Worm (Caenorhabditis elegans) whole organism, early embryonic: ENCODE data around the gene ZK721.4.

Experiments used
- B0310.2 ChIP-seq: sonication (generic microtip); optimal IDR thresholded peaks from 2 replicates; lab custom pipeline; 2016; ENCODE audit warnings: mild to moderate bottlenecking, missing genetic modification characterization, missing compliant biosample characterization
- F13C5.2 ChIP-seq: sonication (generic microtip); optimal IDR thresholded peaks from 2 replicates; lab custom pipeline; 2017; ENCODE audit warnings: mild to moderate bottlenecking, missing genetic modification characterization, inconsistent platforms, missing compliant biosample characterization
- aly-1 ChIP-seq: sonication (generic microtip); optimal IDR thresholded peaks from 2 replicates; lab custom pipeline; 2016; ENCODE audit warnings: missing genetic modification characterization, missing compliant biosample characterization
- ama-1 ChIP-seq: fragments of 150-350 bp; optimal IDR thresholded peaks from 2 replicates; lab custom pipeline; 2014
- ceh-13 ChIP-seq: fragments of 200-800 bp; sonication (Bioruptor generic); optimal IDR thresholded peaks from 2 replicates; lab custom pipeline; 2018; ENCODE audit warnings: mild to moderate bottlenecking, missing genetic modification characterization, missing compliant biosample characterization
- ceh-36 ChIP-seq: sonication (generic microtip); optimal IDR thresholded peaks from 2 replicates; lab custom pipeline; 2016; ENCODE audit warnings: missing genetic modification characterization, inconsistent platforms, missing compliant biosample characterization
- ets-7 ChIP-seq: sonication (generic microtip); optimal IDR thresholded peaks from 2 replicates; lab custom pipeline; 2016; ENCODE audit warnings: missing genotype, missing genetic modification characterization, missing compliant biosample characterization
- flt-1 ChIP-seq: fragments of 200-800 bp; sonication (Bioruptor generic); IDR thresholded peaks from 2 replicates; pipeline ENCODE4 v1.3.6; 2022; ENCODE audit warnings: missing genetic modification characterization, missing compliant biosample characterization
- hmbx-1 ChIP-seq: sonication (generic microtip); optimal IDR thresholded peaks from 2 replicates; lab custom pipeline; 2016; ENCODE audit warnings: mild to moderate bottlenecking, missing genetic modification characterization, missing compliant biosample characterization
- hmg-4 ChIP-seq: fragments of 200-800 bp; sonication (Bioruptor generic); optimal IDR thresholded peaks from 2 replicates; lab custom pipeline; 2018; ENCODE audit warnings: mild to moderate bottlenecking, missing genetic modification characterization, missing compliant biosample characterization
- hnd-1 ChIP-seq: sonication (generic microtip); optimal IDR thresholded peaks from 2 replicates; lab custom pipeline; 2016; ENCODE audit warnings: missing genetic modification characterization, missing compliant biosample characterization
- pes-1 ChIP-seq: fragments of 200-800 bp; sonication (Bioruptor generic); IDR thresholded peaks from 2 replicates; pipeline ENCODE4 v1.3.6; 2022; ENCODE audit warnings: missing genetic modification reagents, missing genetic modification characterization, missing compliant biosample characterization
- scrt-1 ChIP-seq: fragments of 200-800 bp; sonication (Bioruptor generic); IDR thresholded peaks from 2 replicates; pipeline ENCODE4 v1.3.6; 2022; ENCODE audit warnings: missing genetic modification characterization, missing compliant biosample characterization
- sea-1 ChIP-seq: fragments of 200-800 bp; sonication (Bioruptor generic); conservative IDR thresholded peaks from 2 replicates; pipeline ENCODE4 v1.3.6; 2022; ENCODE audit warnings: missing genetic modification characterization, missing compliant biosample characterization
- tbx-11 ChIP-seq: fragments of 200-800 bp; sonication (Bioruptor generic); IDR thresholded peaks from 2 replicates; pipeline ENCODE4 v1.3.6; 2022; ENCODE audit warnings: missing genetic modification characterization, missing compliant biosample characterization
- tbx-37 ChIP-seq: fragments of 200-800 bp; sonication (Bioruptor generic); conservative IDR thresholded peaks from 2 replicates; pipeline ENCODE4 v1.3.6; 2022; ENCODE audit warnings: missing genetic modification reagents, missing genetic modification characterization, missing compliant biosample characterization
- tra-4 ChIP-seq: sonication (generic microtip); optimal IDR thresholded peaks from 2 replicates; lab custom pipeline; 2017; ENCODE audit warnings: missing genetic modification characterization, missing compliant biosample characterization

The ZK721.4 gene

DNA sequence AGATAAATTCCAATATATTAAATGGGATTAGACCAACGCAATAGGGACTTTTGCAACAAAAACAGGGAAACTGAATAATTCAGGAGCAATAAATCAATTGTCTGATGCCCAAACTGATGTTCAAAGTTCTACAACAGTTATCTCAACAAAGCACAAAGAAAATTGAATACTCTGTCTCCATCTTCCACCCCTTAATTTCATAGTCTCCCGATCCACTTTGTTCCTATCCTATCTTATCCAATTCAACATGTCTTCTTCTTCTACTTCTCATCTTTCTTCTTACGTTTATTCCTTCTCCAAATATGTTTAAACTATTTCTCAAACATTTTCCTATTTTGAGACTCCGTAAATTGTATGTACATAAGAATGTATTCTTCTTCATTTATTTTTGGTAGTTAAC, 8.3 kb upstream of the ZK721.4 start:
- TF ChIP-seq B0310.2 (tag; lab: Kevin White, UChicago) (no peak), pes-1 (no peak), sea-1 (GFP tag; lab: Robert Waterston, UW) (no peak), tbx-37 (no peak), ceh-13 (GFP tag; lab: Kevin White, UChicago) (no peak), F13C5.2 (tag; lab: Kevin White, UChicago) (no peak), tra-4 (tag; lab: Kevin White, UChicago) (no peak), aly-1 (tag; lab: Kevin White, UChicago) (no peak), tbx-11 (GFP tag; lab: Robert Waterston, UW) (no peak), ets-7 (tag; lab: Kevin White, UChicago) (no peak), ceh-36 (tag; lab: Kevin White, UChicago) (no peak), hmbx-1 (tag; lab: Kevin White, UChicago) (no peak), ama-1 (lab: Kevin White, UChicago) (no peak), scrt-1 (no peak)

DNA sequence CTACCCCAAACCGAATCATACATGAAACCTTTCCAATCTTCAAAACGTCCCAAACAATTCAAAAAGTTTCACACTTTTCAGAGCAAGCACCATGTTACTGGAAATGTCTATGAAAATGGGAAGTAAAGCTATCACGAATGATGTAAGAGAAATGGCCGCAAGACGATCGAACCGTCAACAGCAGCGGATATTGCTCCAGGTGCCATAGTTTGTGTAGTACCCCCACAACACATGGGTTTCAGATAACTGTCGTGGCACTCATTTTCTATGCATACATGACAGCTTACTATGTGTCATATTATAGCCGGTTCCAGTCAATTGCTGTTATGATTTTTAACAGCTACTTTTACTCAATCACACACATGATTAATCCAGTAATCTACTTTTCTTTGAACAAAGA, 5.6 kb downstream of the ZK721.4 start, which contains the start of gene ZK721.3:
TSS of gene ZK721.3 (plus strand) at position 301 of the 400 bp plus-strand sequence.
- TF ChIP-seq hmbx-1 (tag; lab: Kevin White, UChicago) (no peak), B0310.2 (tag; lab: Kevin White, UChicago) (no peak), hmg-4 (no peak), tra-4 (tag; lab: Kevin White, UChicago) (no peak), aly-1 (tag; lab: Kevin White, UChicago) (no peak), ama-1 (lab: Kevin White, UChicago) (no peak), ceh-36 (tag; lab: Kevin White, UChicago) (no peak), tbx-37 (no peak), ceh-13 (GFP tag; lab: Kevin White, UChicago) (no peak), ets-7 (tag; lab: Kevin White, UChicago) (no peak), sea-1 (GFP tag; lab: Robert Waterston, UW) (no peak), pes-1 (no peak)

DNA sequence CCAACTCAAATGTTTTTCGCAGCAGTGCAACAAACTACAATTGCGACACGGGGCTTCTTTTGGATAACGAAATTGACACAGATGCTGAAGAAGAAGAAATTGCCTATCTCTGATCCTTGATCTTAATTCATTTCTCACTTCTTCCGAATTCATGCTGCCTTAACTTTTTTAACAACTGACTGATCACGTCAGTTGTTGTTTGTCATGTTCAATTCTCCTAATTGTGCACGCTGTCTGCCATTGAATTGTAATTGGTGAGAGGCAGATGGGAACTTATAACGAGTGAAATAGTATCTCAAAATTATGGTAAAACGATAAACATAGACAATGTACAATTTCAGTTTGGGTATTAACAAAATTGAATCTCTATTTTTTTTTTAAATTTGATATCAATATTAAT, 8.0 kb downstream of the ZK721.4 start:
- TF ChIP-seq B0310.2 (tag; lab: Kevin White, UChicago) (no peak), scrt-1 (no peak), flt-1 (GFP tag; lab: Robert Waterston, UW) (no peak), pes-1 (no peak)

DNA sequence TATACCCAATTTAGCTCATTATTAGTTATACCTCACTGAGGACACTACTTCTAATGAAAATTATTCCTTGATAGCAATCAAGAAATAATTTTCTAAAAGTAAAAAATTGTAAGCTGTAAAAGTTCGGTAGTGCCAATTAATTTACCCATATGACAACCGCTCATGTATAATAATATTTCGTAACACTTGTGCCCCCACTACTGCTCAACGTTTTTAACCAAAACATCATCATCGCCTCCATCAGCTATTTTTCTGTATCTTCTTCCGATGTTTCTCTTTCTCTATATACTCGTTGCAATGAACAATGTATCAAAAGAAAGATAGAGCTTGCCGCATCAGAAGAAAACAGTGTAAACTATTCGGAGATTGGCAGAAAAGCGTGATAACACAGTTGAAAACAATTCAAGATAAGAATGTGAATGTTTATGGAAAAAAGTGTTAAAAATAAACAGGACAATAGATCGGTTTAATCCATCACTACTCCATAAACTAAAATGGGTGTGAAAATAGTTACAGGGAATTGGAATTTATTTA, 9.1 kb downstream of the ZK721.4 start:
- TF ChIP-seq sea-1 (GFP tag; lab: Robert Waterston, UW) (no peak), B0310.2 (tag; lab: Kevin White, UChicago) (no peak), tbx-11 (GFP tag; lab: Robert Waterston, UW) (no peak), hmg-4 (no peak), flt-1 (GFP tag; lab: Robert Waterston, UW) (no peak), hmbx-1 (tag; lab: Kevin White, UChicago) (no peak), hnd-1 (tag; lab: Kevin White, UChicago) (no peak), tra-4 (tag; lab: Kevin White, UChicago) (no peak), scrt-1 (no peak), ceh-36 (tag; lab: Kevin White, UChicago) (no peak), pes-1 (no peak), ceh-13 (GFP tag; lab: Kevin White, UChicago) (no peak), ama-1 (lab: Kevin White, UChicago) (no peak), F13C5.2 (tag; lab: Kevin White, UChicago) (no peak), ets-7 (tag; lab: Kevin White, UChicago) (no peak), tbx-37 (no peak), aly-1 (tag; lab: Kevin White, UChicago) (no peak)

DNA sequence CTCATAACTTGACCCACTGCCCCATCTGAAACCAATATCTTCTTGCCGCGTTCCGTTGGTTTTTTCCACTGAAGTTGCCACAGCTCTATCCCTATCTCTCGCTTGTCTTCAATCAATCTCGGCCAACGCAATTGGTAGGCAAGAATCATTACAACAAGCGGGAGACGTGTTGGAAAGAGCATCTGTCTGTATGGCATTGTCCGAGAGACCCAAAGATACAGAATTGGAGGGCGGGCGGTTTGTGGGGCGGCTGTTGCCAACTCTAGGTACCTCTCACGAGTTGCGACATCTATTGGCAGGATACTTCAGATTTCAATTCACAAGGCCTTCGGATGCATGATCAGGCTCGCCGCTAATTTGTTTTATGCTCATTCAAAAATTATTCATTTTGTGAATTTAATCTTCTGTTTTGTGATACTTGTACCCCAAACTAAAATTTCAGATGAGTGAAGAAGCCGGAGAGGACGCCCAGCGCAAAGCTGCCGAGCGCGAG, 10.4 kb downstream of the ZK721.4 start, which contains the start of gene unc-27:
TSS of gene unc-27 (plus strand) at position 443 of the 493 bp plus-strand sequence.
- TF ChIP-seq hmbx-1 (tag; lab: Kevin White, UChicago), result no peak
- no peak for TF ChIP-seq ets-7 (tag; lab: Kevin White, UChicago)
- no peak for TF ChIP-seq hmg-4
- TF ChIP-seq hnd-1 (tag; lab: Kevin White, UChicago), result no peak
- TF ChIP-seq tbx-11 (GFP tag; lab: Robert Waterston, UW), result no peak
- no peak for TF ChIP-seq tbx-37
- TF ChIP-seq tra-4 (tag; lab: Kevin White, UChicago), result no peak
- no peak for TF ChIP-seq F13C5.2 (tag; lab: Kevin White, UChicago)
- TF ChIP-seq aly-1 (tag; lab: Kevin White, UChicago), result no peak
- TF ChIP-seq pes-1, result no peak
- no peak for TF ChIP-seq B0310.2 (tag; lab: Kevin White, UChicago)
- TF ChIP-seq flt-1 (GFP tag; lab: Robert Waterston, UW), result no peak
- no peak for TF ChIP-seq ama-1 (lab: Kevin White, UChicago)
- TF ChIP-seq scrt-1, result no peak
- no peak for TF ChIP-seq ceh-13 (GFP tag; lab: Kevin White, UChicago)
- no peak for TF ChIP-seq ceh-36 (tag; lab: Kevin White, UChicago)
- no peak for TF ChIP-seq sea-1 (GFP tag; lab: Robert Waterston, UW)

DNA sequence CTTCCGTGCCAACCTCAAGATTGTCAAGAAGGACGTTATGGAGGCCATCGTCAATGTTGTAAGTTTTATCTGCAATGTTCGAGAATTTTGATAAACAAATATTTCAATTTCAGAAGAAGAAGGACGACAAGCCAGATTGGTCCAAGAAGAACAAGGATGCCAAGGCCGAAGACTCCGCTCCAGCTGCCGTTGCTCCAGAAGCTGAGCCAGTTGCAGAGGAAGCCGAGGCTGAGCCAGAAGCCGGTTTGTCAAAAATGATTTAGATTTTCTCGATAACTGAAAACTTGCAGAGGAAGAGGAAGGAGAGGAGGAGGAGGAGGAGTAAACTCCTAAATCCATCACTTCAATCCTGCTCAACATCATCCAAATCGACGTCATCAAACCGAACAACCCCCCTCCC, 11.4 kb downstream of the ZK721.4 start:
- TF ChIP-seq ceh-13 (GFP tag; lab: Kevin White, UChicago) (no peak), tbx-11 (GFP tag; lab: Robert Waterston, UW) (no peak), aly-1 (tag; lab: Kevin White, UChicago) (no peak), hmg-4 (no peak), ceh-36 (tag; lab: Kevin White, UChicago) (no peak), ama-1 (lab: Kevin White, UChicago) (no peak), scrt-1 (no peak), F13C5.2 (tag; lab: Kevin White, UChicago) (no peak), tra-4 (tag; lab: Kevin White, UChicago) (no peak), sea-1 (GFP tag; lab: Robert Waterston, UW) (no peak), tbx-37 (no peak)

DNA sequence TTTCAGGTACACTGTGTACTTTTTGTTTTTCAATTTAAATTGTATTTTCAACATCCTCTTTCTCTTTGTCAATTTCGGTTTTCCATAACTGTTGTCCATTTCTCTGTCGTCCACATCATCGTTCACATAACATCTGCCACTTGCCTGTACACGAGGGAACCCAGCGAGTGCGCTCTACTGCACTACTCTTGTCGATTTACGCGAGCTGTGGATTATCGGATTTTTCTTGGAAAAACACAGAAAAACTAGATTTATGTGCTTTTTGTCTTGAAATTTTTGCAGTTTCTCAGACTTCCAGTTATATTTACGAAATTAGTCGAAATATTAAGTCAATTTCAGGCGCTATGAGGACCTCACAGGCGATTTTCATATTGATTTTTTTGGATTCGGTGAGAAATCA, 13.2 kb downstream of the ZK721.4 start, which contains the start of gene chup-1:
TSS of gene chup-1 (plus strand) at position 340 of the 400 bp plus-strand sequence.
- TF ChIP-seq B0310.2 (tag; lab: Kevin White, UChicago) (no peak), ets-7 (tag; lab: Kevin White, UChicago) (no peak), pes-1 (no peak), aly-1 (tag; lab: Kevin White, UChicago) (no peak), ceh-13 (GFP tag; lab: Kevin White, UChicago) (no peak), tbx-11 (GFP tag; lab: Robert Waterston, UW) (no peak), flt-1 (GFP tag; lab: Robert Waterston, UW) (no peak), ama-1 (lab: Kevin White, UChicago) (no peak), hmbx-1 (tag; lab: Kevin White, UChicago) (no peak), scrt-1 (no peak), F13C5.2 (tag; lab: Kevin White, UChicago) (no peak), sea-1 (GFP tag; lab: Robert Waterston, UW) (no peak), tra-4 (tag; lab: Kevin White, UChicago) (no peak), hnd-1 (tag; lab: Kevin White, UChicago) (no peak), hmg-4 (no peak), tbx-37 (no peak)
